Fruit fly (Drosophila melanogaster): ENCODE results near the gene Cpr76Bd.

- TF ChIP-seq kay (GFP tag; ENCODE audit: borderline replicate concordance) = no peak
- no peak for TF ChIP-seq Hr96 (GFP tag; optimal IDR thresholded peaks at IDR 0.05)
- TF ChIP-seq CG7045 (GFP tag; optimal IDR thresholded peaks at IDR 0.05) = no peak
- TF ChIP-seq CG11617 (GFP tag; optimal IDR thresholded peaks at IDR 0.05) = no peak
- no peak for TF ChIP-seq toe (GFP tag; optimal IDR thresholded peaks at IDR 0.05)
- no peak for TF ChIP-seq Crg-1 (GFP tag; optimal IDR thresholded peaks at IDR 0.05)
- TF ChIP-seq tj (GFP tag; optimal IDR thresholded peaks at IDR 0.05) = no peak
- TF ChIP-seq CG7101 (tag; optimal IDR thresholded peaks at IDR 0.05) = no peak
- TF ChIP-seq cic (GFP tag; optimal IDR thresholded peaks at IDR 0.05) = no peak
- TF ChIP-seq pad (GFP tag; optimal IDR thresholded peaks at IDR 0.05) = no peak
- TF ChIP-seq cnc (optimal IDR thresholded peaks at IDR 0.05) = no peak
- TF ChIP-seq CG1620 (GFP tag; optimal IDR thresholded peaks at IDR 0.05) = no peak
These were observed 27.6 kb downstream of the Cpr76Bd start for dm6 chr3L:19560005-19560694.
